Fruit fly (Drosophila melanogaster): ENCODE measurements around the gene Nup35.

Nup35 gene

DNA sequence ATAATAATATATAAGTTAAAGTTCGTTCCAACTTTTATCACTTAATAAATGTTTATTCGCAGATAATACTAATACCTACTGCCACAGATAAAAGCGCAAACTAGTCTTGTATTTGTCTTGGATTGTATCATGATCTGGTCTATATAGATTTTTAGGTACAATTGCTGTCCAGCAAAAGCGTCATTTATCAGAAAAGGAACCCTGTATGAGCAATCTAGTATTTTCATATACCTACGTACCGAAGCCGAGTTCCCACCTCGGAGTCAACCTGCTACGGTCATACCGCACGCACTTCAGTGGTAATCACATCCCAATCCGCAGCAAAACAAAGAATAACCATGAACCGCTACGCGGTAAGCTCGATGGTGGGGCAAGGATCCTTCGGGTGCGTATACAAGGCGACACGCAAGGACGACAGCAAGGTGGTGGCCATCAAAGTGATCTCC is 9.5 kb downstream of the Nup35 start, which contains the start of gene fu (continued):
- TF ChIP-seq CG17829 (tag; optimal IDR thresholded peaks at IDR 0.05) (peak; percentile 22), MBD-R2 (GFP tag; IDR thresholded peaks at IDR 0.05) (peak; percentile 74), pnt (GFP tag; optimal IDR thresholded peaks at IDR 0.05) (no peak), CG17359 (tag; optimal IDR thresholded peaks at IDR 0.05) (no peak), ham (GFP tag; IDR thresholded peaks at IDR 0.05) (no peak), hth (optimal IDR thresholded peaks at IDR 0.05) (no peak), CG14965 (GFP tag; optimal IDR thresholded peaks at IDR 0.05; ENCODE audit: borderline replicate concordance) (no peak), caup (GFP tag; optimal IDR thresholded peaks at IDR 0.05; ENCODE audit: severe bottlenecking) (peak; percentile 37), tgo (GFP tag; IDR thresholded peaks at IDR 0.05) (no peak), CG8388 (GFP tag; optimal IDR thresholded peaks at IDR 0.05) (peak; percentile 17), Six4 (GFP tag; optimal IDR thresholded peaks at IDR 0.05) (no peak), sens-2 (GFP tag; IDR thresholded peaks at IDR 0.05) (no peak), CG13775 (GFP tag; optimal IDR thresholded peaks at IDR 0.05) (peak; percentile 30), CG1647 (GFP tag; optimal IDR thresholded peaks at IDR 0.05) (no peak), Nf-YB (GFP tag; optimal IDR thresholded peaks at IDR 0.05) (no peak), pzg (GFP tag; optimal IDR thresholded peaks at IDR 0.05) (peak; percentile 36), CG12659 (GFP tag; optimal IDR thresholded peaks at IDR 0.05) (peak; percentile 44), CG16779 (GFP tag; IDR thresholded peaks at IDR 0.05) (no peak), ap (GFP tag; IDR thresholded peaks at IDR 0.05) (no peak), Hr39 (optimal IDR thresholded peaks at IDR 0.05) (no peak), odd (GFP tag; optimal IDR thresholded peaks at IDR 0.05) (no peak), CG3281 (GFP tag; optimal IDR thresholded peaks at IDR 0.05) (peak; percentile 34), gfzf (GFP tag; optimal IDR thresholded peaks at IDR 0.05) (peak; percentile 60), CG13287 (GFP tag; IDR thresholded peaks at IDR 0.05; ENCODE audit: partially characterized antibody) (peak; percentile 10; the same call in 1 of the 2 replicates), CG13424 (tag; optimal IDR thresholded peaks at IDR 0.05) (peak; percentile 47), Max (GFP tag; optimal IDR thresholded peaks at IDR 0.05) (no peak), eyg (GFP tag; optimal IDR thresholded peaks at IDR 0.05) (no peak), nmo (GFP tag; optimal IDR thresholded peaks at IDR 0.05) (peak; percentile 13), CG11456 (GFP tag; IDR thresholded peaks at IDR 0.05) (no peak), grn (GFP tag; optimal IDR thresholded peaks at IDR 0.05) (no peak), fu2 (GFP tag; optimal IDR thresholded peaks at IDR 0.05) (no peak), CG4854 (GFP tag; optimal IDR thresholded peaks at IDR 0.05) (no peak), chinmo (GFP tag; IDR thresholded peaks at IDR 0.05; ENCODE audit: partially characterized antibody) (0 out of 4 replicates have a peak, but pooled peaks have one; percentile 51), Deaf1 (tag; optimal IDR thresholded peaks at IDR 0.05) (peak; percentile 10), Hr51 (GFP tag; optimal IDR thresholded peaks at IDR 0.05) (peak in 1 of 2 experiments; percentile 31), CG11504 (tag; optimal IDR thresholded peaks at IDR 0.05) (peak; percentile 50), sens (GFP tag) (peak; percentile 60), ems (GFP tag; optimal IDR thresholded peaks at IDR 0.05) (no peak), nom (GFP tag; optimal IDR thresholded peaks at IDR 0.05) (peak; percentile 19), Fer3 (tag; optimal IDR thresholded peaks at IDR 0.05) (no peak), CG4820 (GFP tag; optimal IDR thresholded peaks at IDR 0.05) (peak; percentile 5), Spps (tag; optimal IDR thresholded peaks at IDR 0.05) (no peak), dmrt99B (tag; optimal IDR thresholded peaks at IDR 0.05) (no peak), CG6765 (GFP tag; optimal IDR thresholded peaks at IDR 0.05) (peak; percentile 56), Gug (GFP tag; IDR thresholded peaks at IDR 0.05) (no peak), Sox100B (GFP tag; optimal IDR thresholded peaks at IDR 0.05) (no peak), CG31441 (GFP tag; IDR thresholded peaks at IDR 0.05) (peak; percentile 54), CG7963 (GFP tag; IDR thresholded peaks at IDR 0.05; ENCODE audit: partially characterized antibody) (no peak), gt (GFP tag; IDR thresholded peaks at IDR 0.05) (no peak), row (GFP tag; IDR thresholded peaks at IDR 0.05) (peak; percentile 80), CG14710 (tag; optimal IDR thresholded peaks at IDR 0.05) (peak; percentile 45)

Data from whole organism, embryonic.